Worm (Caenorhabditis elegans) whole organism, L2 larva: ENCODE measurements around the gene F17E9.15.
A peak's percentile ranks its signal among the peaks of the same experiment; 100 is the strongest.

Experiments used
- C34F6.9 ChIP-seq: fragments of 150-350 bp; optimal IDR thresholded peaks from 2 replicates; lab custom pipeline; 2014; ENCODE audit warnings: missing biosample characterization, missing genetic modification characterization
- ZK546.5 ChIP-seq: sonication (generic microtip); optimal IDR thresholded peaks from 2 replicates; lab custom pipeline; 2017; ENCODE audit warnings: missing biosample characterization, missing genetic modification characterization
- aly-2 ChIP-seq: fragments of 150-350 bp; optimal IDR thresholded peaks from 2 replicates; lab custom pipeline; 2014; ENCODE audit warnings: missing biosample characterization, missing genetic modification characterization
- blmp-1 ChIP-seq: sonication (generic microtip); optimal IDR thresholded peaks from 2 replicates; lab custom pipeline; 2017; ENCODE audit warnings: missing genetic modification characterization, mild to moderate bottlenecking, missing compliant biosample characterization, antibody characterized with exemption, moderate library complexity; ENCODE audit not compliant: insufficient read depth
- ceh-16 ChIP-seq: fragments of 150-350 bp; optimal IDR thresholded peaks from 2 replicates; lab custom pipeline; 2014; ENCODE audit warnings: missing biosample characterization, missing genetic modification characterization
- ceh-82 ChIP-seq: fragments of 150-350 bp; optimal IDR thresholded peaks from 2 replicates; lab custom pipeline; 2014; ENCODE audit warnings: missing biosample characterization, missing genetic modification characterization
- crh-2 ChIP-seq: sonication (generic microtip); optimal IDR thresholded peaks from 2 replicates; lab custom pipeline; 2017; ENCODE audit warnings: missing biosample characterization, missing genetic modification characterization
- dmd-4 ChIP-seq: sonication (generic microtip); optimal IDR thresholded peaks from 2 replicates; lab custom pipeline; 2017; ENCODE audit warnings: missing biosample characterization, missing genetic modification characterization
- egl-27 ChIP-seq: sonication (generic microtip); optimal IDR thresholded peaks from 3 replicates; lab custom pipeline; 2017; ENCODE audit warnings: missing biosample characterization, missing genetic modification reagents, missing genetic modification characterization
- elt-1 ChIP-seq: fragments of 150-350 bp; optimal IDR thresholded peaks from 2 replicates; lab custom pipeline; 2014; ENCODE audit warnings: missing biosample characterization, missing genetic modification characterization
- elt-3 ChIP-seq: sonication (generic microtip); optimal IDR thresholded peaks from 2 replicates; lab custom pipeline; 2017; ENCODE audit warnings: missing biosample characterization, missing genetic modification characterization
- fos-1 ChIP-seq: fragments of 150-350 bp; optimal IDR thresholded peaks from 2 replicates; lab custom pipeline; 2014; ENCODE audit warnings: missing biosample characterization, missing genetic modification characterization
- gmeb-1 ChIP-seq: fragments of 150-350 bp; optimal IDR thresholded peaks from 2 replicates; lab custom pipeline; 2014; ENCODE audit warnings: missing biosample characterization, missing genetic modification characterization
- lin-13 ChIP-seq: fragments of 150-350 bp; optimal IDR thresholded peaks from 2 replicates; lab custom pipeline; 2014; ENCODE audit warnings: missing biosample characterization, missing genetic modification reagents, missing genetic modification characterization
- lsy-2 ChIP-seq, 2 experiments: fragments of 150-350 bp in 1 of 2; sonication (generic microtip) in 1 of 2; optimal IDR thresholded peaks; 2 replicates each; lab custom pipeline; 2014 to 2017; ENCODE audit warnings: missing biosample characterization in 2 of 2, missing genetic modification characterization in 2 of 2
- mab-5 ChIP-seq: fragments of 150-350 bp; optimal IDR thresholded peaks from 2 replicates; lab custom pipeline; 2014; ENCODE audit warnings: missing biosample characterization, missing genetic modification characterization
- nhr-10 ChIP-seq: sonication (generic microtip); optimal IDR thresholded peaks from 2 replicates; lab custom pipeline; 2017; ENCODE audit warnings: missing biosample characterization, missing genetic modification characterization
- nhr-11 ChIP-seq: fragments of 150-350 bp; optimal IDR thresholded peaks from 2 replicates; lab custom pipeline; 2014; ENCODE audit warnings: missing biosample characterization, missing genetic modification characterization
- nhr-21 ChIP-seq: fragments of 150-350 bp; optimal IDR thresholded peaks from 2 replicates; lab custom pipeline; 2014; ENCODE audit warnings: missing biosample characterization, missing genetic modification characterization
- nhr-23 ChIP-seq: fragments of 150-350 bp; optimal IDR thresholded peaks from 2 replicates; lab custom pipeline; 2014; ENCODE audit warnings: missing biosample characterization, missing genetic modification reagents, missing genetic modification characterization
- nhr-237 ChIP-seq: fragments of 150-350 bp; optimal IDR thresholded peaks from 2 replicates; lab custom pipeline; 2014; ENCODE audit warnings: missing biosample characterization, missing genetic modification characterization
- nhr-6 ChIP-seq: fragments of 150-350 bp; optimal IDR thresholded peaks from 2 replicates; lab custom pipeline; 2014; ENCODE audit warnings: missing biosample characterization, missing genetic modification characterization
- peb-1 ChIP-seq: fragments of 150-350 bp; optimal IDR thresholded peaks from 2 replicates; lab custom pipeline; 2014; ENCODE audit warnings: missing biosample characterization, missing genetic modification characterization
- sem-4 ChIP-seq: fragments of 150-350 bp; optimal IDR thresholded peaks from 2 replicates; lab custom pipeline; 2014; ENCODE audit warnings: missing biosample characterization, missing genetic modification reagents, missing genetic modification characterization
- sma-3 ChIP-seq: sonication (generic microtip); optimal IDR thresholded peaks from 2 replicates; lab custom pipeline; 2016; ENCODE audit warnings: missing genetic modification reagents, missing genetic modification characterization, missing compliant biosample characterization
- sma-9 ChIP-seq, 2 experiments: fragments of 150-350 bp in 1 of 2; sonication (generic microtip) in 1 of 2; optimal IDR thresholded peaks; 2 replicates each; lab custom pipeline; 2014 to 2016; ENCODE audit warnings: missing genetic modification characterization in 2 of 2, mild to moderate bottlenecking in 1 of 2, missing biosample characterization in 1 of 2, missing compliant biosample characterization in 1 of 2, missing genetic modification reagents in 1 of 2, moderate library complexity in 1 of 2
- snpc-4 ChIP-seq: fragments of 150-350 bp; optimal IDR thresholded peaks from 2 replicates; lab custom pipeline; 2014; ENCODE audit warnings: missing biosample characterization, missing genetic modification characterization
- unc-39 ChIP-seq: fragments of 150-350 bp; optimal IDR thresholded peaks from 2 replicates; lab custom pipeline; 2014; ENCODE audit warnings: missing biosample characterization, missing genetic modification characterization
- unc-55 ChIP-seq: fragments of 150-350 bp; sonication (generic microtip); optimal IDR thresholded peaks from 3 replicates; lab custom pipeline; 2014; ENCODE audit warnings: missing biosample characterization, missing genetic modification reagents, missing genetic modification characterization
- unc-62 ChIP-seq: fragments of 150-350 bp; optimal IDR thresholded peaks from 2 replicates; lab custom pipeline; 2014; ENCODE audit warnings: missing biosample characterization, missing genetic modification reagents, missing genetic modification characterization
- zag-1 ChIP-seq: fragments of 150-350 bp; optimal IDR thresholded peaks from 2 replicates; lab custom pipeline; 2014; ENCODE audit warnings: missing biosample characterization, missing genetic modification characterization
- ztf-1 ChIP-seq: fragments of 200-800 bp; sonication (Bioruptor generic); conservative IDR thresholded peaks from 2 replicates; pipeline ENCODE4 v1.3.6; 2022; ENCODE audit warnings: missing genetic modification characterization, missing compliant biosample characterization
- ztf-11 ChIP-seq: sonication (generic microtip); optimal IDR thresholded peaks from 2 replicates; lab custom pipeline; 2017; ENCODE audit warnings: missing biosample characterization, missing genetic modification characterization
- ztf-4 ChIP-seq: fragments of 150-350 bp; optimal IDR thresholded peaks from 2 replicates; lab custom pipeline; 2014; ENCODE audit warnings: missing biosample characterization, missing genetic modification characterization

F17E9.15 gene

ce11 chrIV:8379683-8380082 is 32.5 kb downstream of the F17E9.15 start, which contains the start of gene praf-3:
TSS of gene praf-3 (plus strand) at chrIV:8379983.
- TF ChIP-seq aly-2 (tag; lab: Kevin White, UChicago) (no peak), gmeb-1 (tag; lab: Kevin White, UChicago) (no peak), snpc-4 (tag; lab: Kevin White, UChicago) (no peak), ztf-11 (tag; lab: Kevin White, UChicago) (no peak)

- TF ChIP-seq lin-13 (GFP tag; lab: Kevin White, UChicago) (no peak), ZK546.5 (tag; lab: Kevin White, UChicago) (no peak), zag-1 (tag; lab: Kevin White, UChicago) (no peak), fos-1 (tag; lab: Kevin White, UChicago) (peak; percentile 78), nhr-10 (tag; lab: Kevin White, UChicago) (no peak), blmp-1 (tag; lab: Kevin White, UChicago) (no peak), unc-55 (GFP tag; lab: Kevin White, UChicago) (no peak), C34F6.9 (tag; lab: Kevin White, UChicago) (no peak), nhr-237 (tag; lab: Kevin White, UChicago) (no peak), elt-3 (no peak), crh-2 (peak; percentile 44), egl-27 (tag; lab: Kevin White, UChicago) (no peak), sem-4 (tag; lab: Kevin White, UChicago) (no peak), sma-9 (GFP tag; optimal IDR thresholded peaks at IDR 0.05; lab: Kevin White, UChicago) (peak; percentile 40), sma-9 (tag; optimal IDR thresholded peaks at IDR 0.05; lab: Kevin White, UChicago) (no peak), ceh-16 (no peak), ztf-1 (GFP tag; lab: Robert Waterston, UW) (no peak)
- TF ChIP-seq, all 48 proteins: peak for 3
Observed at ce11 chrIV:8380266-8380850, 33.1 kb downstream of the F17E9.15 start.

ce11 chrIV:8382695-8383094 is 35.5 kb downstream of the F17E9.15 start, which contains the start of gene D2096.9:
TSS of gene D2096.9 (minus strand) at chrIV:8382795.
- TF ChIP-seq sma-3: no peak
- no peak for TF ChIP-seq mab-5 (tag; lab: Kevin White, UChicago)
- TF ChIP-seq lin-13 (GFP tag; lab: Kevin White, UChicago): no peak
- TF ChIP-seq unc-39 (tag; lab: Kevin White, UChicago): no peak
- no peak for TF ChIP-seq nhr-6

ce11 chrIV:8384737-8385136 is 37.5 kb downstream of the F17E9.15 start:
- TF ChIP-seq ztf-4 (tag; lab: Kevin White, UChicago) (no peak), nhr-23 (no peak), peb-1 (tag; lab: Kevin White, UChicago) (no peak), snpc-4 (tag; lab: Kevin White, UChicago) (no peak), nhr-11 (tag; lab: Kevin White, UChicago) (no peak), elt-1 (no peak), nhr-21 (no peak), zag-1 (tag; lab: Kevin White, UChicago) (no peak), dmd-4 (tag; lab: Kevin White, UChicago) (no peak), fos-1 (tag; lab: Kevin White, UChicago) (no peak), egl-27 (tag; lab: Kevin White, UChicago) (no peak), aly-2 (tag; lab: Kevin White, UChicago) (no peak), nhr-237 (tag; lab: Kevin White, UChicago) (no peak), elt-3 (no peak), crh-2 (no peak), unc-62 (GFP tag; lab: Kevin White, UChicago) (no peak), ceh-82 (tag; lab: Kevin White, UChicago) (no peak), lsy-2 (tag; optimal IDR thresholded peaks at IDR 0.05; lab: Kevin White, UChicago) (no peak), ZK546.5 (tag; lab: Kevin White, UChicago) (no peak), nhr-10 (tag; lab: Kevin White, UChicago) (no peak)

- no peak for TF ChIP-seq ceh-16
- TF ChIP-seq snpc-4 (tag; lab: Kevin White, UChicago): no peak
- no peak for TF ChIP-seq gmeb-1 (tag; lab: Kevin White, UChicago)
- no peak for TF ChIP-seq peb-1 (tag; lab: Kevin White, UChicago)
- TF ChIP-seq zag-1 (tag; lab: Kevin White, UChicago): no peak
- no peak for TF ChIP-seq ztf-4 (tag; lab: Kevin White, UChicago)
- no peak for TF ChIP-seq sem-4 (tag; lab: Kevin White, UChicago)
Observed at ce11 chrIV:8385662-8386061, 38.4 kb downstream of the F17E9.15 start.
